Worm (Caenorhabditis elegans) whole organism, late embryonic: ENCODE data around the gene unc-119.

Source experiments
- ama-1 ChIP-seq: fragments of 150-350 bp; optimal IDR thresholded peaks from 2 replicates; lab custom pipeline; 2014
- ceh-30 ChIP-seq: fragments of 150-350 bp; optimal IDR thresholded peaks from 2 replicates; lab custom pipeline; 2014; ENCODE audit warnings: missing biosample characterization, missing genetic modification characterization
- nfya-1 ChIP-seq: sonication (generic microtip); optimal IDR thresholded peaks from 2 replicates; lab custom pipeline; 2017; ENCODE audit warnings: missing genetic modification characterization, mild to moderate bottlenecking, missing compliant biosample characterization, antibody characterized with exemption, moderate library complexity
- pax-1 ChIP-seq: fragments of 150-350 bp; optimal IDR thresholded peaks from 2 replicates; lab custom pipeline; 2014; ENCODE audit warnings: missing biosample characterization, missing genetic modification characterization
- pha-4 ChIP-seq: fragments of 150-350 bp; optimal IDR thresholded peaks from 2 replicates; lab custom pipeline; 2018; ENCODE audit warnings: missing biosample characterization, missing genetic modification reagents, missing genetic modification characterization
- tbx-2 ChIP-seq: sonication (generic microtip); optimal IDR thresholded peaks from 2 replicates; lab custom pipeline; 2016; ENCODE audit warnings: missing genetic modification characterization, missing compliant biosample characterization
- unc-3 ChIP-seq, 2 experiments: fragments of 200-800 bp in 1 of 2; sonication (Bioruptor generic) in 1 of 2; sonication (generic microtip) in 1 of 2; conservative IDR thresholded peaks in 1 of 2; optimal IDR thresholded peaks in 1 of 2; 2 replicates each; pipeline versions ENCODE4 v1.3.6 to Lab custom; 2016 to 2022; ENCODE audit warnings: missing compliant biosample characterization in 2 of 2, missing genetic modification characterization in 2 of 2, missing genetic modification reagents in 1 of 2

- TF ChIP-seq pha-4 (tag; lab: Kevin White, UChicago), result no peak
- no peak for TF ChIP-seq pax-1
- no peak for TF ChIP-seq nfya-1 (tag; lab: Kevin White, UChicago)
- TF ChIP-seq unc-3 (GFP tag; conservative IDR thresholded peaks at IDR 0.05; lab: Robert Waterston, UW), result no peak
- no peak for TF ChIP-seq unc-3 (tag; optimal IDR thresholded peaks at IDR 0.05; lab: Kevin White, UChicago)
- TF ChIP-seq ceh-30 (tag; lab: Kevin White, UChicago), result no peak
- TF ChIP-seq ama-1 (lab: Kevin White, UChicago), result no peak
- no peak for TF ChIP-seq tbx-2 (tag; lab: Kevin White, UChicago)
Observed at ce11 chrIII:10957236-10957635, 54.8 kb downstream of the unc-119 start.
